Worm (Caenorhabditis elegans) whole organism, young adult: Measurements from ENCODE around the gene F38B7.17.

ENCODE experiments used
- C06A6.2 ChIP-seq: fragments of 200-800 bp; sonication (Bioruptor generic); conservative IDR thresholded peaks from 2 replicates; pipeline ENCODE4 v1.3.6; 2022; ENCODE audit warnings: missing genetic modification characterization, missing compliant biosample characterization
- F37B4.10 ChIP-seq: fragments of 200-800 bp; sonication (Bioruptor generic); IDR thresholded peaks from 2 replicates; pipeline ENCODE4 v1.3.6; 2022; ENCODE audit warnings: missing genetic modification characterization, missing compliant biosample characterization
- F49E8.2 ChIP-seq: sonication (generic microtip); optimal IDR thresholded peaks from 3 replicates; lab custom pipeline; 2017; ENCODE audit warnings: missing genetic modification characterization, mild to moderate bottlenecking, missing compliant biosample characterization, antibody characterized with exemption, moderate library complexity; ENCODE audit not compliant: insufficient read depth
- F57C9.4 ChIP-seq: sonication (generic microtip); optimal IDR thresholded peaks from 2 replicates; lab custom pipeline; 2017; ENCODE audit warnings: mild to moderate bottlenecking, missing genetic modification characterization, missing compliant biosample characterization
- Y56A3A.18 ChIP-seq: fragments of 200-800 bp; sonication (Bioruptor generic); IDR thresholded peaks from 2 replicates; pipeline ENCODE4 v1.3.6; 2022; ENCODE audit warnings: missing genetic modification reagents, missing genetic modification characterization, missing compliant biosample characterization
- Y95B8A.8 ChIP-seq: fragments of 200-800 bp; sonication (Bioruptor generic); IDR thresholded peaks from 2 replicates; pipeline ENCODE4 v1.3.6; 2022; ENCODE audit warnings: missing genetic modification reagents, missing genetic modification characterization, missing compliant biosample characterization
- akir-1 ChIP-seq: fragments of 200-800 bp; sonication (Bioruptor generic); optimal IDR thresholded peaks from 2 replicates; lab custom pipeline; 2018; ENCODE audit warnings: mild to moderate bottlenecking, missing genetic modification characterization, moderate library complexity, missing compliant biosample characterization
- ama-1 ChIP-seq, 3 experiments: fragments of 150-350 bp in 1 of 3; sonication (generic microtip) in 2 of 3; optimal IDR thresholded peaks; 2 replicates each; lab custom pipeline; 2014 to 2018; ENCODE audit warnings: missing biosample characterization in 2 of 3, missing genetic modification characterization in 2 of 3, missing genetic modification reagents in 2 of 3
- bed-2 ChIP-seq: fragments of 200-800 bp; sonication (Bioruptor generic); IDR thresholded peaks from 2 replicates; pipeline ENCODE4 v1.3.6; 2022; ENCODE audit warnings: missing genetic modification reagents, missing genetic modification characterization, missing compliant biosample characterization
- cebp-1 ChIP-seq, 2 experiments: fragments of 200-800 bp in 1 of 2; sonication (Bioruptor generic) in 1 of 2; sonication (generic microtip) in 1 of 2; IDR thresholded peaks in 1 of 2; optimal IDR thresholded peaks in 1 of 2; 2 replicates each; pipeline versions ENCODE4 v1.3.6 to Lab custom; 2017 to 2022; ENCODE audit warnings: missing compliant biosample characterization in 2 of 2, missing genetic modification characterization in 2 of 2, mild to moderate bottlenecking in 1 of 2, missing genetic modification reagents in 1 of 2, moderate library complexity in 1 of 2
- ceh-27 ChIP-seq: fragments of 200-800 bp; sonication (Bioruptor generic); optimal IDR thresholded peaks from 2 replicates; lab custom pipeline; 2018; ENCODE audit warnings: mild to moderate bottlenecking, missing genetic modification characterization, moderate library complexity, missing compliant biosample characterization
- ceh-91 ChIP-seq: fragments of 200-800 bp; sonication (Bioruptor generic); IDR thresholded peaks from 2 replicates; pipeline ENCODE4 v1.3.6; 2022; ENCODE audit warnings: missing genetic modification reagents, missing genetic modification characterization, missing compliant biosample characterization
- dpl-1 ChIP-seq: fragments of 150-350 bp; optimal IDR thresholded peaks from 2 replicates; lab custom pipeline; 2014; ENCODE audit warnings: missing biosample characterization, missing genetic modification reagents, missing genetic modification characterization
- efl-1 ChIP-seq: fragments of 150-350 bp; optimal IDR thresholded peaks from 2 replicates; lab custom pipeline; 2014; ENCODE audit warnings: missing biosample characterization, missing genetic modification reagents, missing genetic modification characterization
- ets-4 ChIP-seq: fragments of 200-800 bp; sonication (Bioruptor generic); optimal IDR thresholded peaks from 2 replicates; lab custom pipeline; 2018; ENCODE audit warnings: mild to moderate bottlenecking, missing genetic modification characterization, missing compliant biosample characterization
- gei-17 ChIP-seq: fragments of 200-800 bp; sonication (Bioruptor generic); optimal IDR thresholded peaks from 2 replicates; lab custom pipeline; 2018; ENCODE audit warnings: mild to moderate bottlenecking, missing genetic modification characterization, missing compliant biosample characterization
- hmg-1.2 ChIP-seq: fragments of 200-800 bp; sonication (Bioruptor generic); IDR thresholded peaks from 2 replicates; pipeline ENCODE4 v1.3.6; 2022; ENCODE audit warnings: missing genetic modification reagents, missing genetic modification characterization, missing compliant biosample characterization
- hrde-1 ChIP-seq: sonication (generic microtip); optimal IDR thresholded peaks from 2 replicates; lab custom pipeline; 2016; ENCODE audit warnings: missing genetic modification characterization, mild to moderate bottlenecking, missing compliant biosample characterization, moderate library complexity, missing genotype, missing genetic modification reagents, borderline replicate concordance
- lag-1 ChIP-seq: fragments of 200-800 bp; sonication (Bioruptor generic); IDR thresholded peaks from 2 replicates; pipeline ENCODE4 v1.3.6; 2022; ENCODE audit warnings: missing genetic modification reagents, missing genetic modification characterization, missing compliant biosample characterization
- lin-35 ChIP-seq, 3 experiments: fragments of 150-350 bp in 2 of 3; sonication (generic microtip) in 1 of 3; optimal IDR thresholded peaks; 2 replicates each; lab custom pipeline; 2014 to 2018; ENCODE audit warnings: missing biosample characterization in 3 of 3, missing genetic modification characterization in 3 of 3, missing genetic modification reagents in 3 of 3
- lin-54 ChIP-seq: fragments of 200-800 bp; sonication (Bioruptor generic); optimal IDR thresholded peaks from 2 replicates; lab custom pipeline; 2018; ENCODE audit warnings: mild to moderate bottlenecking, missing genetic modification characterization, missing compliant biosample characterization
- lsy-27 ChIP-seq: sonication (generic microtip); optimal IDR thresholded peaks from 2 replicates; lab custom pipeline; 2017; ENCODE audit warnings: missing genetic modification characterization, mild to moderate bottlenecking, missing compliant biosample characterization, antibody characterized with exemption, missing genotype, borderline replicate concordance; ENCODE audit not compliant: insufficient read depth
- madf-6 ChIP-seq: fragments of 200-800 bp; sonication (Bioruptor generic); IDR thresholded peaks from 2 replicates; pipeline ENCODE4 v1.3.6; 2022; ENCODE audit warnings: missing genetic modification reagents, missing genetic modification characterization, missing compliant biosample characterization
- madf-8 ChIP-seq: fragments of 200-800 bp; sonication (Bioruptor generic); conservative IDR thresholded peaks from 2 replicates; pipeline ENCODE4 v1.3.6; 2022; ENCODE audit warnings: missing genetic modification reagents, missing genetic modification characterization, missing compliant biosample characterization
- mes-4 ChIP-seq: sonication (generic microtip); optimal IDR thresholded peaks from 2 replicates; lab custom pipeline; 2016; ENCODE audit warnings: missing genotype, missing genetic modification characterization, missing compliant biosample characterization
- nhr-120 ChIP-seq: fragments of 200-800 bp; sonication (Bioruptor generic); IDR thresholded peaks from 2 replicates; pipeline ENCODE4 v1.3.6; 2022; ENCODE audit warnings: missing genetic modification characterization, missing compliant biosample characterization
- nhr-80 ChIP-seq: sonication (generic microtip); optimal IDR thresholded peaks from 2 replicates; lab custom pipeline; 2016; ENCODE audit warnings: missing genetic modification characterization, missing compliant biosample characterization
- nhr-90 ChIP-seq: sonication (generic microtip); optimal IDR thresholded peaks from 2 replicates; lab custom pipeline; 2016; ENCODE audit warnings: missing genotype, mild to moderate bottlenecking, missing genetic modification characterization, missing compliant biosample characterization
- pbrm-1 ChIP-seq: fragments of 200-800 bp; sonication (Bioruptor generic); IDR thresholded peaks from 2 replicates; pipeline ENCODE4 v1.3.6; 2022; ENCODE audit warnings: missing genetic modification reagents, missing genetic modification characterization, missing compliant biosample characterization
- pha-4 ChIP-seq: fragments of 150-350 bp; sonication (generic microtip); optimal IDR thresholded peaks from 2 replicates; lab custom pipeline; 2014; ENCODE audit warnings: missing biosample characterization, missing genetic modification reagents, missing genetic modification characterization
- rcor-1 ChIP-seq: fragments of 200-800 bp; sonication (Bioruptor generic); IDR thresholded peaks from 2 replicates; pipeline ENCODE4 v1.3.6; 2022; ENCODE audit warnings: missing genetic modification reagents, missing genetic modification characterization, missing compliant biosample characterization
- rec-8 ChIP-seq, 2 experiments: sonication (generic microtip); optimal IDR thresholded peaks; 2 replicates each; lab custom pipeline; 2016; ENCODE audit warnings: mild to moderate bottlenecking in 2 of 2, missing genetic modification characterization in 2 of 2, missing genetic modification reagents in 2 of 2, missing genotype in 2 of 2, missing biosample characterization in 1 of 2, missing compliant biosample characterization in 1 of 2, moderate library complexity in 1 of 2
- rpc-1 ChIP-seq, 2 experiments: fragments of 150-350 bp in 1 of 2; sonication (generic microtip) in 1 of 2; optimal IDR thresholded peaks; 2 replicates each; lab custom pipeline; 2014 to 2018; ENCODE audit warnings: missing biosample characterization in 1 of 2, missing genetic modification characterization in 1 of 2, missing genetic modification reagents in 1 of 2, missing genotype in 1 of 2
- sdz-38 ChIP-seq: sonication (generic microtip); optimal IDR thresholded peaks from 2 replicates; lab custom pipeline; 2016; ENCODE audit warnings: missing genotype, missing genetic modification characterization, missing compliant biosample characterization
- sea-2 ChIP-seq: fragments of 200-800 bp; sonication (Bioruptor generic); IDR thresholded peaks from 2 replicates; pipeline ENCODE4 v1.3.6; 2022; ENCODE audit warnings: missing genetic modification characterization, missing compliant biosample characterization
- snpc-1.3 ChIP-seq: sonication (generic microtip); optimal IDR thresholded peaks from 2 replicates; lab custom pipeline; 2017; ENCODE audit warnings: missing genetic modification characterization, mild to moderate bottlenecking, missing compliant biosample characterization, antibody characterized with exemption, moderate library complexity, missing genotype, missing genetic modification reagents; ENCODE audit not compliant: insufficient read depth
- snpc-4 ChIP-seq, 5 experiments: fragments of 150-350 bp in 1 of 5; sonication (generic microtip) in 4 of 5; optimal IDR thresholded peaks; 2 replicates each; lab custom pipeline; 2014 to 2018; ENCODE audit warnings: missing genetic modification characterization in 5 of 5, missing biosample characterization in 3 of 5, antibody characterized with exemption in 2 of 5, mild to moderate bottlenecking in 2 of 5, missing compliant biosample characterization in 2 of 5, missing genotype in 2 of 5, moderate library complexity in 2 of 5, missing genetic modification reagents in 1 of 5
- sptf-2 ChIP-seq: fragments of 200-800 bp; sonication (Bioruptor generic); optimal IDR thresholded peaks from 2 replicates; lab custom pipeline; 2018; ENCODE audit warnings: mild to moderate bottlenecking, missing genetic modification characterization, missing compliant biosample characterization
- zim-3 ChIP-seq: sonication (generic microtip); optimal IDR thresholded peaks from 2 replicates; lab custom pipeline; 2017; ENCODE audit warnings: mild to moderate bottlenecking, missing genetic modification characterization, moderate library complexity, missing compliant biosample characterization
- ztf-26 ChIP-seq: sonication (generic microtip); optimal IDR thresholded peaks from 2 replicates; lab custom pipeline; 2017; ENCODE audit warnings: missing genetic modification characterization, missing compliant biosample characterization

Gene F38B7.17

ce11 chrV:11535504-11536062 is 13.2 kb downstream of the F38B7.17 start (continued):
- TF ChIP-seq dpl-1 (no peak), rpc-1 (optimal IDR thresholded peaks at IDR 0.05; lab: Kevin White, UChicago) (no peak), rpc-1 (tag; optimal IDR thresholded peaks at IDR 0.05; lab: Kevin White, UChicago) (no peak), sdz-38 (no peak), hmg-1.2 (GFP tag; lab: Robert Waterston, UW) (peak; percentile 16; the same call in 1 of the 2 replicates), ztf-26 (tag; lab: Kevin White, UChicago) (peak; percentile 47), snpc-4 (GFP tag; optimal IDR thresholded peaks at IDR 0.05; lab: Kevin White, UChicago) (no peak), snpc-4 (tag; optimal IDR thresholded peaks at IDR 0.05; lab: Kevin White, UChicago) (peak in 1 of 4 experiments; percentile 33), lag-1 (no peak), madf-6 (GFP tag; lab: Robert Waterston, UW) (no peak), F37B4.10 (GFP tag; lab: Robert Waterston, UW) (no peak), pbrm-1 (GFP tag; lab: Robert Waterston, UW) (no peak), F49E8.2 (tag; lab: Kevin White, UChicago) (no peak), zim-3 (tag; lab: Kevin White, UChicago) (no peak), hrde-1 (tag; lab: Kevin White, UChicago) (no peak), cebp-1 (GFP tag; IDR thresholded peaks at IDR 0.05; lab: Robert Waterston, UW) (no peak), cebp-1 (tag; optimal IDR thresholded peaks at IDR 0.05; lab: Kevin White, UChicago) (no peak), lin-35 (GFP tag; optimal IDR thresholded peaks at IDR 0.05; lab: Kevin White, UChicago) (peak in 1 of 3 experiments; percentile 47), pha-4 (tag; lab: Kevin White, UChicago) (no peak), Y56A3A.18 (GFP tag; lab: Robert Waterston, UW) (no peak), mes-4 (tag; lab: Kevin White, UChicago) (no peak), nhr-120 (GFP tag; lab: Robert Waterston, UW) (no peak), F57C9.4 (tag; lab: Kevin White, UChicago) (no peak), efl-1 (GFP tag; lab: Kevin White, UChicago) (no peak), C06A6.2 (GFP tag; lab: Robert Waterston, UW) (no peak), nhr-90 (no peak), ceh-91 (no peak), snpc-1.3 (tag; lab: Kevin White, UChicago) (no peak), gei-17 (GFP tag; lab: Kevin White, UChicago) (no peak), bed-2 (GFP tag; lab: Robert Waterston, UW) (no peak), madf-8 (GFP tag; lab: Robert Waterston, UW) (no peak), nhr-80 (tag; lab: Kevin White, UChicago) (peak; percentile 86), rcor-1 (GFP tag; lab: Robert Waterston, UW) (no peak), sptf-2 (GFP tag; lab: Kevin White, UChicago) (no peak), ets-4 (no peak), rec-8 (tag; optimal IDR thresholded peaks at IDR 0.05; lab: Kevin White, UChicago) (no peak), akir-1 (GFP tag; lab: Kevin White, UChicago) (no peak)

ce11 chrV:11534495-11535189 is 14.1 kb downstream of the F38B7.17 start:
- TF ChIP-seq lin-54 (GFP tag; lab: Kevin White, UChicago) (no peak), Y95B8A.8 (GFP tag; lab: Robert Waterston, UW) (no peak), cebp-1 (GFP tag; IDR thresholded peaks at IDR 0.05; lab: Robert Waterston, UW) (no peak), cebp-1 (tag; optimal IDR thresholded peaks at IDR 0.05; lab: Kevin White, UChicago) (peak; percentile 33), lsy-27 (tag; lab: Kevin White, UChicago) (peak; percentile 2), ets-4 (peak; percentile 30), ceh-27 (GFP tag; lab: Kevin White, UChicago) (no peak), ama-1 (optimal IDR thresholded peaks at IDR 0.05; lab: Kevin White, UChicago) (no peak), ama-1 (GFP tag; optimal IDR thresholded peaks at IDR 0.05; lab: Kevin White, UChicago) (peak in 1 of 2 experiments; percentile 4), sea-2 (GFP tag; lab: Robert Waterston, UW) (0 out of 2 replicates have a peak, but pooled peaks have one; percentile 7), rcor-1 (GFP tag; lab: Robert Waterston, UW) (peak; percentile 14; the same call in 1 of the 2 replicates), lin-35 (GFP tag; optimal IDR thresholded peaks at IDR 0.05; lab: Kevin White, UChicago) (peak in 1 of 3 experiments; percentile 22), nhr-80 (tag; lab: Kevin White, UChicago) (peak; percentile 85)
